Fruit fly (Drosophila melanogaster) Kc167 (cell line): ENCODE results near the gene knrl.

Source experiments
- Myc ChIP-seq: fragments of >200 bp; optimal IDR thresholded peaks from 2 replicates; lab custom pipeline; 2017; ENCODE audit warnings: missing external identifiers
- Sin3A ChIP-seq: fragments of >200 bp; optimal IDR thresholded peaks from 2 replicates; lab custom pipeline; 2018; ENCODE audit warnings: missing external identifiers
- h ChIP-seq: fragments of >200 bp; optimal IDR thresholded peaks from 3 replicates; lab custom pipeline; 2018; ENCODE audit warnings: missing external identifiers
- psq ChIP-seq: fragments of >200 bp; optimal IDR thresholded peaks from 2 replicates; lab custom pipeline; 2017; ENCODE audit warnings: missing external identifiers
- ttk ChIP-seq: sonication (Bioruptor generic); optimal IDR thresholded peaks from 2 replicates; lab custom pipeline; 2017; ENCODE audit warnings: missing external identifiers

dm6 chr3L:20635590-20636139 is 15.2 kb upstream of the knrl start:
- TF ChIP-seq Sin3A (lab: Kevin White, UChicago), result no peak
- no peak for TF ChIP-seq psq
- no peak for TF ChIP-seq h (lab: Kevin White, UChicago)
- TF ChIP-seq ttk (lab: Kevin White, UChicago), result no peak
- no peak for TF ChIP-seq Myc (lab: Kevin White, UChicago)
